Worm (Caenorhabditis elegans): ENCODE measurements around the gene clec-88.
A peak's percentile ranks its signal among the peaks of the same experiment; 100 is the strongest.

clec-88 gene

ce11 chrII:6411660-6412451 lies 46.3 kb downstream of the clec-88 start:
- peak; percentile 26 for TF ChIP-seq ceh-16 (tag; optimal IDR thresholded peaks at IDR 0.05)
- TF ChIP-seq gmeb-1 (tag; optimal IDR thresholded peaks at IDR 0.05) = no peak

- TF ChIP-seq nhr-129 (tag; optimal IDR thresholded peaks at IDR 0.05) (no peak), peb-1 (tag; optimal IDR thresholded peaks at IDR 0.05) (no peak), lin-39 (tag; optimal IDR thresholded peaks at IDR 0.05) (no peak), nhr-6 (tag; optimal IDR thresholded peaks at IDR 0.05) (no peak), snpc-4 (tag; optimal IDR thresholded peaks at IDR 0.05) (no peak), ama-1 (optimal IDR thresholded peaks at IDR 0.05) (no peak), mbf-1 (tag; optimal IDR thresholded peaks at IDR 0.05) (no peak), sma-9 (GFP tag; optimal IDR thresholded peaks at IDR 0.05) (peak; percentile 49), sma-9 (tag; optimal IDR thresholded peaks at IDR 0.05) (no peak), ceh-82 (tag; optimal IDR thresholded peaks at IDR 0.05) (no peak), lin-11 (tag; optimal IDR thresholded peaks at IDR 0.05) (no peak), nhr-11 (tag; optimal IDR thresholded peaks at IDR 0.05) (no peak), ztf-4 (tag; optimal IDR thresholded peaks at IDR 0.05) (no peak), crh-2 (tag; optimal IDR thresholded peaks at IDR 0.05) (peak; percentile 20), lin-13 (GFP tag; optimal IDR thresholded peaks at IDR 0.05) (no peak), alr-1 (tag; optimal IDR thresholded peaks at IDR 0.05) (no peak), egl-27 (tag; optimal IDR thresholded peaks at IDR 0.05) (no peak), F13H6.1 (tag; optimal IDR thresholded peaks at IDR 0.05) (peak; percentile 40), mab-5 (tag; optimal IDR thresholded peaks at IDR 0.05) (no peak), gmeb-1 (tag; optimal IDR thresholded peaks at IDR 0.05) (peak; percentile 15), skn-1 (tag; optimal IDR thresholded peaks at IDR 0.05) (no peak), sma-3 (GFP tag; optimal IDR thresholded peaks at IDR 0.05) (no peak), nhr-21 (tag; optimal IDR thresholded peaks at IDR 0.05) (no peak), C34F6.9 (tag; optimal IDR thresholded peaks at IDR 0.05) (no peak), fos-1 (tag; optimal IDR thresholded peaks at IDR 0.05) (peak; percentile 64)
These were observed 48.3 kb downstream of the clec-88 start for ce11 chrII:6413788-6414187.

Data from whole organism, L2 larva.